Fruit fly (Drosophila melanogaster) whole organism, embryonic: ENCODE measurements around the gene edin.
A peak's percentile ranks its signal among the peaks of the same experiment; 100 is the strongest.

Experiments used
- ATbp ChIP-seq: fragments of 200-800 bp; sonication (Bioruptor generic); optimal IDR thresholded peaks from 2 replicates; lab custom pipeline; 2017; ENCODE audit warnings: missing biosample characterization, mild to moderate bottlenecking, missing genetic modification characterization, missing genetic modification reagents
- Abd-B ChIP-seq: fragments of 200-800 bp; sonication (Bioruptor generic); optimal IDR thresholded peaks from 2 replicates; lab custom pipeline; 2018; ENCODE audit warnings: missing biosample characterization, mild to moderate bottlenecking, missing genetic modification characterization, moderate library complexity
- Asciz ChIP-seq: fragments of 200-800 bp; sonication (Bioruptor generic); optimal IDR thresholded peaks from 2 replicates; lab custom pipeline; 2017; ENCODE audit warnings: missing biosample characterization, mild to moderate bottlenecking, missing genetic modification characterization, missing genetic modification reagents
- CG10267 ChIP-seq: fragments of 200-800 bp; sonication (Bioruptor generic); optimal IDR thresholded peaks from 2 replicates; lab custom pipeline; 2018; ENCODE audit warnings: missing biosample characterization, mild to moderate bottlenecking, missing genetic modification characterization, moderate library complexity
- CG10654 ChIP-seq: fragments of 200-800 bp; sonication (Bioruptor generic); optimal IDR thresholded peaks from 2 replicates; lab custom pipeline; 2016; ENCODE audit warnings: missing biosample characterization, missing genetic modification characterization
- CG11504 ChIP-seq: fragments of 200-800 bp; sonication (Bioruptor generic); optimal IDR thresholded peaks from 3 replicates; lab custom pipeline; 2019; ENCODE audit warnings: missing biosample characterization, mild to moderate bottlenecking, missing genetic modification characterization, moderate library complexity
- CG12219 ChIP-seq: fragments of 200-800 bp; sonication (Bioruptor generic); optimal IDR thresholded peaks from 3 replicates; lab custom pipeline; 2018; ENCODE audit warnings: missing biosample characterization, mild to moderate bottlenecking, missing genetic modification characterization
- CG12391 ChIP-seq: fragments of 200-800 bp; sonication (Bioruptor generic); optimal IDR thresholded peaks from 3 replicates; lab custom pipeline; 2018; ENCODE audit warnings: missing biosample characterization, mild to moderate bottlenecking, missing genetic modification characterization, moderate library complexity
- CG14710 ChIP-seq: fragments of 200-800 bp; sonication (Bioruptor generic); optimal IDR thresholded peaks from 3 replicates; lab custom pipeline; 2019; ENCODE audit warnings: missing biosample characterization, mild to moderate bottlenecking, missing genetic modification characterization, moderate library complexity
- CG15514 ChIP-seq: fragments of 200-800 bp; sonication (Bioruptor generic); optimal IDR thresholded peaks from 3 replicates; lab custom pipeline; 2017; ENCODE audit warnings: missing biosample characterization, missing genetic modification characterization, mild to moderate bottlenecking, moderate library complexity, missing genetic modification reagents
- CG17359 ChIP-seq: fragments of 200-800 bp; sonication (Bioruptor generic); optimal IDR thresholded peaks from 3 replicates; lab custom pipeline; 2018; ENCODE audit warnings: missing biosample characterization, mild to moderate bottlenecking, missing genetic modification characterization, moderate library complexity
- CG2678 ChIP-seq: fragments of 200-800 bp; sonication (Bioruptor generic); optimal IDR thresholded peaks from 3 replicates; lab custom pipeline; 2019; ENCODE audit warnings: missing biosample characterization, mild to moderate bottlenecking, missing genetic modification characterization, moderate library complexity
- CG2712 ChIP-seq: fragments of 200-800 bp; optimal IDR thresholded peaks from 3 replicates; lab custom pipeline; 2019; ENCODE audit warnings: missing biosample characterization, mild to moderate bottlenecking, missing genetic modification characterization, moderate library complexity
- CG2875 ChIP-seq: fragments of 200-800 bp; sonication (Bioruptor generic); optimal IDR thresholded peaks from 2 replicates; lab custom pipeline; 2017; ENCODE audit warnings: missing biosample characterization, mild to moderate bottlenecking, missing genetic modification characterization, missing genetic modification reagents
- CG30403 ChIP-seq: fragments of 200-800 bp; sonication (Bioruptor generic); optimal IDR thresholded peaks from 3 replicates; lab custom pipeline; 2016; ENCODE audit warnings: missing biosample characterization, missing genetic modification characterization
- CG6689 ChIP-seq: fragments of 200-800 bp; sonication (Bioruptor generic); IDR thresholded peaks from 2 replicates; pipeline ENCODE4 v1.3.6; 2022; ENCODE audit warnings: missing biosample characterization, missing genetic modification characterization
- CG7839 ChIP-seq: fragments of 200-800 bp; sonication (Bioruptor generic); optimal IDR thresholded peaks from 3 replicates; lab custom pipeline; 2018; ENCODE audit warnings: missing biosample characterization, mild to moderate bottlenecking, missing genetic modification characterization, moderate library complexity
- D19A ChIP-seq: fragments of 200-800 bp; optimal IDR thresholded peaks from 3 replicates; lab custom pipeline; 2019; ENCODE audit warnings: missing biosample characterization, mild to moderate bottlenecking, missing genetic modification characterization, moderate library complexity
- Ets65A ChIP-seq: fragments of 200-800 bp; sonication (Bioruptor generic); peaks from one replicate; lab custom pipeline; 2016; ENCODE audit warnings: missing biosample characterization, missing genetic modification characterization
- Hr51 ChIP-seq, 2 experiments: fragments of 200-800 bp; sonication (Bioruptor generic); optimal IDR thresholded peaks; 2 replicates in 1 of 2; 3 replicates in 1 of 2; lab custom pipeline; 2016 to 2018; ENCODE audit warnings: missing biosample characterization in 2 of 2, missing genetic modification characterization in 2 of 2, mild to moderate bottlenecking in 1 of 2, moderate library complexity in 1 of 2
- Med ChIP-seq: fragments of 200-800 bp; sonication (Bioruptor generic); peaks from one replicate; lab custom pipeline; 2016; ENCODE audit warnings: missing biosample characterization, missing genetic modification characterization, mild to moderate bottlenecking, inconsistent platforms, moderate library complexity
- Pdp1 ChIP-seq, 2 experiments: fragments of 200-800 bp; sonication (Bioruptor generic); optimal IDR thresholded peaks; 3 replicates each; lab custom pipeline; 2016; ENCODE audit warnings: missing biosample characterization in 2 of 2, missing genetic modification characterization in 2 of 2, mild to moderate bottlenecking in 1 of 2, moderate library complexity in 1 of 2
- Six4 ChIP-seq: fragments of 200-800 bp; sonication (Bioruptor generic); optimal IDR thresholded peaks from 2 replicates; lab custom pipeline; 2016; ENCODE audit warnings: missing biosample characterization, missing genetic modification characterization
- Sox102F ChIP-seq: fragments of 200-800 bp; sonication (Bioruptor generic); optimal IDR thresholded peaks from 2 replicates; lab custom pipeline; 2018; ENCODE audit warnings: missing biosample characterization, mild to moderate bottlenecking, missing genetic modification characterization, moderate library complexity
- Stat92E ChIP-seq, 3 experiments: fragments of >200 bp in 2 of 3; fragments of 200-800 bp in 1 of 3; sonication (Bioruptor generic) in 1 of 3; optimal IDR thresholded peaks; 2 replicates each; lab custom pipeline; 2017 to 2019; ENCODE audit warnings: missing biosample characterization in 3 of 3, missing genetic modification characterization in 3 of 3, mild to moderate bottlenecking in 1 of 3, moderate library complexity in 1 of 3
- Xrp1 ChIP-seq: fragments of 200-800 bp; sonication (Bioruptor generic); IDR thresholded peaks from 2 replicates; pipeline ENCODE4 v1.3.6; 2022; ENCODE audit warnings: missing biosample characterization, missing genetic modification characterization
- az2 ChIP-seq: fragments of 200-800 bp; sonication (Bioruptor generic); optimal IDR thresholded peaks from 3 replicates; lab custom pipeline; 2016; ENCODE audit warnings: missing biosample characterization, missing genetic modification characterization
- bsh ChIP-seq, 2 experiments: fragments of 200-800 bp; sonication (Bioruptor generic); optimal IDR thresholded peaks; 2 replicates each; lab custom pipeline; 2017 to 2018; ENCODE audit warnings: mild to moderate bottlenecking in 2 of 2, missing biosample characterization in 2 of 2, missing genetic modification characterization in 2 of 2, moderate library complexity in 1 of 2
- chif ChIP-seq, 2 experiments: fragments of 200-800 bp; sonication (Bioruptor generic); optimal IDR thresholded peaks; 3 replicates each; lab custom pipeline; 2016; ENCODE audit warnings: missing biosample characterization in 2 of 2, missing genetic modification characterization in 2 of 2
- ci ChIP-seq: fragments of 200-800 bp; sonication (Bioruptor generic); IDR thresholded peaks from 3 replicates; pipeline ENCODE4 v1.3.6; 2022; ENCODE audit warnings: missing biosample characterization, missing genetic modification characterization
- crc ChIP-seq: fragments of 200-800 bp; sonication (Bioruptor generic); optimal IDR thresholded peaks from 2 replicates; lab custom pipeline; 2016; ENCODE audit warnings: missing biosample characterization, missing genetic modification characterization
- danr ChIP-seq: fragments of 200-800 bp; sonication (Bioruptor generic); IDR thresholded peaks from 2 replicates; pipeline ENCODE4 v1.3.6; 2022; ENCODE audit warnings: missing biosample characterization, missing genetic modification characterization
- dmrt99B ChIP-seq: fragments of 200-800 bp; sonication (Bioruptor generic); optimal IDR thresholded peaks from 2 replicates; lab custom pipeline; 2018; ENCODE audit warnings: missing biosample characterization, mild to moderate bottlenecking, missing genetic modification characterization, moderate library complexity
- dpn ChIP-seq, 2 experiments: fragments of 200-800 bp; sonication (Bioruptor generic); optimal IDR thresholded peaks; 3 replicates each; lab custom pipeline; 2016; ENCODE audit warnings: missing biosample characterization in 2 of 2, missing genetic modification characterization in 2 of 2
- eve ChIP-seq, 2 experiments: fragments of >200 bp; optimal IDR thresholded peaks; 2 replicates each; lab custom pipeline; 2017; ENCODE audit warnings: missing biosample characterization in 2 of 2, missing genetic modification characterization in 2 of 2
- fd102C ChIP-seq: fragments of 200-800 bp; sonication (Bioruptor generic); optimal IDR thresholded peaks from 2 replicates; lab custom pipeline; 2018; ENCODE audit warnings: missing biosample characterization, mild to moderate bottlenecking, missing genetic modification characterization, moderate library complexity
- fd96Cb ChIP-seq: fragments of 200-800 bp; sonication (Bioruptor generic); optimal IDR thresholded peaks from 2 replicates; lab custom pipeline; 2018; ENCODE audit warnings: missing biosample characterization, mild to moderate bottlenecking, missing genetic modification characterization, moderate library complexity
- lilli ChIP-seq: fragments of 200-800 bp; sonication (Bioruptor generic); optimal IDR thresholded peaks from 3 replicates; lab custom pipeline; 2016; ENCODE audit warnings: missing biosample characterization, missing genetic modification characterization
- nmo ChIP-seq: fragments of 200-800 bp; sonication (Bioruptor generic); optimal IDR thresholded peaks from 2 replicates; lab custom pipeline; 2018; ENCODE audit warnings: missing biosample characterization, mild to moderate bottlenecking, missing genetic modification characterization, moderate library complexity
- nom ChIP-seq: fragments of 200-800 bp; sonication (Bioruptor generic); optimal IDR thresholded peaks from 2 replicates; lab custom pipeline; 2017; ENCODE audit warnings: missing biosample characterization, missing genetic modification characterization, mild to moderate bottlenecking, moderate library complexity, missing genetic modification reagents
- phol ChIP-seq: fragments of 200-800 bp; sonication (Bioruptor generic); optimal IDR thresholded peaks from 3 replicates; lab custom pipeline; 2018; ENCODE audit warnings: missing biosample characterization, mild to moderate bottlenecking, missing genetic modification characterization, moderate library complexity
- prd ChIP-seq, 3 experiments: fragments of >200 bp in 2 of 3; fragments of 200-800 bp in 1 of 3; sonication (Bioruptor generic) in 1 of 3; optimal IDR thresholded peaks in 2 of 3; IDR thresholded peaks in 1 of 3; 2 replicates in 2 of 3; 3 replicates in 1 of 3; pipeline versions ENCODE4 v1.3.6 to Lab custom; 2017 to 2022; ENCODE audit warnings: missing biosample characterization in 1 of 3, missing genetic modification characterization in 1 of 3
- row ChIP-seq: fragments of 200-800 bp; sonication (Bioruptor generic); IDR thresholded peaks from 3 replicates; pipeline ENCODE4 v1.3.6; 2022; ENCODE audit warnings: missing biosample characterization, missing genetic modification characterization
- sens ChIP-seq: fragments of 200-800 bp; sonication (Bioruptor generic); peaks from one replicate; lab custom pipeline; 2016; ENCODE audit warnings: missing biosample characterization, missing genetic modification characterization
- stc ChIP-seq: fragments of 200-800 bp; sonication (Bioruptor generic); IDR thresholded peaks from 2 replicates; pipeline ENCODE4 v1.3.6; 2022; ENCODE audit warnings: missing biosample characterization, missing genetic modification characterization
- unpg ChIP-seq: fragments of 200-800 bp; sonication (Bioruptor generic); optimal IDR thresholded peaks from 3 replicates; lab custom pipeline; 2018; ENCODE audit warnings: missing biosample characterization, mild to moderate bottlenecking, missing genetic modification characterization, moderate library complexity
- zf30C ChIP-seq: fragments of 200-800 bp; sonication (Bioruptor generic); optimal IDR thresholded peaks from 3 replicates; lab custom pipeline; 2018; ENCODE audit warnings: missing biosample characterization, mild to moderate bottlenecking, missing genetic modification characterization

Gene edin

DNA sequence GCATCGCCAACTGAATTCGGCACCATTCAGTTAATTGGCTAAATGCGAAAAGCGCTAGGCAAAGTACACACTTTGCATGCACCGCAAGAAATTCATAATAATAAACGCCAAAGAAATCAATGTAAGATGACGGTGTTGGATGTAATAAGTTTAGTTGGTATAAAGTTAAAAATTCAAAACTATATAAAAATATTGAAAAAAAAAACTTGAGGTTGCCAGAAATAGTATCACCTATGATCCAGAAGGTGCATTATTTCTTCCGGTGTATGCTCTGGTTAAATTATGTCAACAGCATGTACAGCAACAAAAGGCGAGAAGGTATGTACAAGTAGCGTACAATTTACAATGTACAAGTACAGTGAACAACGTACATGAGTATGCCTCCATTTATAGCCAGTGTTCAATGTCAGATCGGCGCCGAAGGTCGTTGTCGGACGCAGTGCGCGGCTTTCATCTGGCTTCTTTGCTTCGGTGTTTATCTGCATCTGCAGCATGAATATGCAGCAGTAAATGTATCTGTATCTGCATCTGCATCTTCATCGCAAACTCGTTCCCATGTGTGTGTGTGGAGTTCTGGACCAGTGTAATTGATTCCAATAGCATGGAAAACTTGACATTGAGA is 2.3 kb downstream of the edin start (continued):
- TF ChIP-seq Xrp1 (GFP tag; lab: Robert Waterston, UW) (0 out of 2 replicates have a peak, but pooled peaks have one; percentile 28), CG2678 (tag; lab: Kevin White, UChicago) (peak; percentile 28), CG15514 (no peak), stc (GFP tag; lab: Robert Waterston, UW) (peak; percentile 27; the same call in 1 of the 2 replicates), Pdp1 (GFP tag; optimal IDR thresholded peaks at IDR 0.05; lab: Kevin White, UChicago) (peak in 1 of 2 experiments; percentile 33), D19A (tag; lab: Kevin White, UChicago) (peak; percentile 1), eve (GFP tag; optimal IDR thresholded peaks at IDR 0.05; lab: Kevin White, UChicago) (no peak), fd96Cb (tag; lab: Kevin White, UChicago) (peak; percentile 27), Sox102F (GFP tag; lab: Kevin White, UChicago) (peak; percentile 47), prd (optimal IDR thresholded peaks at IDR 0.05; lab: Kevin White, UChicago) (no peak), prd (GFP tag; IDR thresholded peaks at IDR 0.05; lab: Robert Waterston, UW) (peak; percentile 32; the same call in 1 of the 3 replicates), CG2875 (GFP tag; lab: Kevin White, UChicago) (peak; percentile 1), Abd-B (GFP tag; lab: Kevin White, UChicago) (peak; percentile 15), Asciz (GFP tag; lab: Kevin White, UChicago) (peak; percentile 5), fd102C (GFP tag; lab: Kevin White, UChicago) (no peak), Med (GFP tag; lab: Kevin White, UChicago) (peak; percentile 60), dmrt99B (tag; lab: Kevin White, UChicago) (peak; percentile 51), CG7839 (peak; percentile 51), bsh (GFP tag; optimal IDR thresholded peaks at IDR 0.05; lab: Kevin White, UChicago) (peak; percentile 39 to 49), CG14710 (peak; percentile 8), CG12219 (no peak), ci (GFP tag; lab: Robert Waterston, UW) (peak; percentile 55; the same call in 1 of the 3 replicates), CG12391 (tag; lab: Kevin White, UChicago) (peak; percentile 30), nom (peak; percentile 54), CG30403 (GFP tag; lab: Kevin White, UChicago) (peak; percentile 0), dpn (GFP tag; optimal IDR thresholded peaks at IDR 0.05; lab: Kevin White, UChicago) (peak; percentile 2 to 5), CG2712 (tag; lab: Kevin White, UChicago) (peak; percentile 9), CG10267 (peak; percentile 11), az2 (GFP tag; lab: Kevin White, UChicago) (peak; percentile 29), danr (GFP tag; lab: Robert Waterston, UW) (no peak), CG10654 (GFP tag; lab: Kevin White, UChicago) (peak; percentile 5), Six4 (GFP tag; lab: Kevin White, UChicago) (peak; percentile 15), unpg (peak; percentile 35), Hr51 (GFP tag; optimal IDR thresholded peaks at IDR 0.05; lab: Kevin White, UChicago) (peak in 1 of 2 experiments; percentile 56), nmo (GFP tag; lab: Kevin White, UChicago) (peak; percentile 28), crc (GFP tag; lab: Kevin White, UChicago) (no peak), row (GFP tag; lab: Robert Waterston, UW) (peak; percentile 40; the same call in 2 of the 3 replicates), Stat92E (GFP tag; optimal IDR thresholded peaks at IDR 0.05; lab: Kevin White, UChicago) (no peak), ATbp (no peak), zf30C (no peak), lilli (GFP tag; lab: Kevin White, UChicago) (peak; percentile 4), Ets65A (GFP tag; lab: Kevin White, UChicago) (peak; percentile 67), chif (GFP tag; optimal IDR thresholded peaks at IDR 0.05; lab: Kevin White, UChicago) (peak in 1 of 2 experiments; percentile 28), phol (tag; lab: Kevin White, UChicago) (peak; percentile 53), CG17359 (peak; percentile 28), sens (GFP tag; lab: Kevin White, UChicago) (peak; percentile 82), CG6689 (GFP tag; lab: Robert Waterston, UW) (peak; percentile 29; the same call in 1 of the 2 replicates), CG11504 (tag; lab: Kevin White, UChicago) (peak; percentile 60)
